Worm (Caenorhabditis elegans): ENCODE data around the gene fbxb-105.

- TF ChIP-seq hlh-26 (GFP tag; conservative IDR thresholded peaks at IDR 0.05): no peak
- TF ChIP-seq D2030.7 (GFP tag; IDR thresholded peaks at IDR 0.05): no peak
- no peak for TF ChIP-seq snpc-4 (GFP tag; optimal IDR thresholded peaks at IDR 0.05)
- no peak for TF ChIP-seq snpc-4 (tag; optimal IDR thresholded peaks at IDR 0.05)
- no peak for TF ChIP-seq xnd-1 (tag; optimal IDR thresholded peaks at IDR 0.05)
- no peak for TF ChIP-seq nhr-90 (tag; optimal IDR thresholded peaks at IDR 0.05)
- TF ChIP-seq bed-1 (GFP tag; IDR thresholded peaks at IDR 0.05): no peak
- no peak for TF ChIP-seq egl-44 (GFP tag; IDR thresholded peaks at IDR 0.05)
These were observed 17.2 kb upstream of the fbxb-105 start for ce11 chrII:2787849-2788248.
